Worm (Caenorhabditis elegans) whole organism, L4 larva: ENCODE measurements around the gene str-45.

Source experiments
- F10B5.3 ChIP-seq: sonication (generic microtip); optimal IDR thresholded peaks from 2 replicates; lab custom pipeline; 2016; ENCODE audit warnings: mild to moderate bottlenecking, missing genetic modification characterization, missing compliant biosample characterization
- F37D6.2 ChIP-seq: sonication (generic microtip); optimal IDR thresholded peaks from 2 replicates; lab custom pipeline; 2016; ENCODE audit warnings: mild to moderate bottlenecking, missing genetic modification characterization, missing compliant biosample characterization
- R02D3.7 ChIP-seq: fragments of 150-350 bp; sonication (generic microtip); optimal IDR thresholded peaks from 3 replicates; lab custom pipeline; 2014; ENCODE audit warnings: missing biosample characterization, missing genetic modification characterization
- Y5F2A.4 ChIP-seq: fragments of 200-800 bp; sonication (Bioruptor generic); optimal IDR thresholded peaks from 2 replicates; lab custom pipeline; 2018; ENCODE audit warnings: mild to moderate bottlenecking, missing genetic modification characterization, missing compliant biosample characterization
- Y75B8A.6 ChIP-seq: fragments of 200-800 bp; sonication (Bioruptor generic); IDR thresholded peaks from 2 replicates; pipeline ENCODE4 v1.3.6; 2022; ENCODE audit warnings: missing genetic modification reagents, missing genetic modification characterization, missing compliant biosample characterization
- ZK337.2 ChIP-seq: fragments of 200-800 bp; sonication (Bioruptor generic); IDR thresholded peaks from 2 replicates; pipeline ENCODE4 v1.3.6; 2022; ENCODE audit warnings: missing genetic modification reagents, missing genetic modification characterization, missing compliant biosample characterization
- aha-1 ChIP-seq: fragments of 150-350 bp; peaks from one replicate; lab custom pipeline; 2014; ENCODE audit warnings: missing biosample characterization, missing genetic modification characterization
- aly-2 ChIP-seq: sonication (generic microtip); optimal IDR thresholded peaks from 2 replicates; lab custom pipeline; 2018; ENCODE audit warnings: missing biosample characterization, missing genetic modification characterization
- ama-1 ChIP-seq: fragments of 150-350 bp; optimal IDR thresholded peaks from 2 replicates; lab custom pipeline; 2014; ENCODE audit warnings: inconsistent platforms, mixed read lengths
- ceh-44 ChIP-seq: fragments of 200-800 bp; sonication (Bioruptor generic); IDR thresholded peaks from 2 replicates; pipeline ENCODE4 v1.3.6; 2022; ENCODE audit warnings: missing genetic modification reagents, missing genetic modification characterization, missing compliant biosample characterization
- ceh-82 ChIP-seq: sonication (generic microtip); optimal IDR thresholded peaks from 2 replicates; lab custom pipeline; 2017; ENCODE audit warnings: missing biosample characterization, missing genetic modification characterization
- ces-1 ChIP-seq: fragments of 150-350 bp; sonication (generic microtip); optimal IDR thresholded peaks from 4 replicates; lab custom pipeline; 2014; ENCODE audit warnings: missing biosample characterization, missing genetic modification reagents, missing genetic modification characterization
- ctbp-1 ChIP-seq: fragments of 200-800 bp; sonication (Bioruptor generic); IDR thresholded peaks from 2 replicates; pipeline ENCODE4 v1.3.6; 2022; ENCODE audit warnings: missing genetic modification reagents, missing genetic modification characterization, missing compliant biosample characterization
- daf-12 ChIP-seq: fragments of 150-350 bp; optimal IDR thresholded peaks from 2 replicates; lab custom pipeline; 2014; ENCODE audit warnings: missing biosample characterization, missing genetic modification reagents, missing genetic modification characterization
- daf-8 ChIP-seq: fragments of 200-800 bp; sonication (Bioruptor generic); IDR thresholded peaks from 2 replicates; pipeline ENCODE4 v1.3.6; 2022; ENCODE audit warnings: missing genetic modification characterization, missing compliant biosample characterization
- dmd-6 ChIP-seq: fragments of 200-800 bp; sonication (Bioruptor generic); IDR thresholded peaks from 2 replicates; pipeline ENCODE4 v1.3.6; 2022; ENCODE audit warnings: missing genetic modification reagents, missing genetic modification characterization, missing compliant biosample characterization
- dmd-8 ChIP-seq: fragments of 200-800 bp; sonication (Bioruptor generic); IDR thresholded peaks from 2 replicates; pipeline ENCODE4 v1.3.6; 2022; ENCODE audit warnings: missing genetic modification characterization, missing compliant biosample characterization
- dpl-1 ChIP-seq: fragments of 150-350 bp; optimal IDR thresholded peaks from 2 replicates; lab custom pipeline; 2014; ENCODE audit warnings: missing biosample characterization, missing genetic modification reagents, missing genetic modification characterization
- egl-27 ChIP-seq: sonication (generic microtip); optimal IDR thresholded peaks from 3 replicates; lab custom pipeline; 2017; ENCODE audit warnings: missing biosample characterization, missing genetic modification reagents, missing genetic modification characterization
- egl-43 ChIP-seq: fragments of 200-800 bp; sonication (Bioruptor generic); IDR thresholded peaks from 2 replicates; pipeline ENCODE4 v1.3.6; 2022; ENCODE audit warnings: missing genetic modification reagents, missing genetic modification characterization, missing compliant biosample characterization
- fkh-10 ChIP-seq: fragments of 150-350 bp; optimal IDR thresholded peaks from 2 replicates; lab custom pipeline; 2014; ENCODE audit warnings: missing biosample characterization, missing genetic modification reagents, missing genetic modification characterization
- fos-1 ChIP-seq: fragments of 150-350 bp; optimal IDR thresholded peaks from 2 replicates; lab custom pipeline; 2014; ENCODE audit warnings: missing biosample characterization, missing genetic modification characterization
- gei-8 ChIP-seq: fragments of 200-800 bp; sonication (Bioruptor generic); optimal IDR thresholded peaks from 2 replicates; lab custom pipeline; 2018; ENCODE audit warnings: mild to moderate bottlenecking, missing genetic modification characterization, missing compliant biosample characterization
- hif-1 ChIP-seq, 2 experiments: sonication (generic microtip); optimal IDR thresholded peaks; 2 replicates each; lab custom pipeline; 2016 to 2017; ENCODE audit warnings: missing compliant biosample characterization in 2 of 2, missing genetic modification characterization in 2 of 2, missing genetic modification reagents in 2 of 2, missing genotype in 2 of 2, mild to moderate bottlenecking in 1 of 2
- jun-1 ChIP-seq: fragments of 150-350 bp; optimal IDR thresholded peaks from 2 replicates; lab custom pipeline; 2014; ENCODE audit warnings: missing biosample characterization, missing genetic modification reagents, missing genetic modification characterization
- lim-7 ChIP-seq: fragments of 200-800 bp; sonication (Bioruptor generic); IDR thresholded peaks from 2 replicates; pipeline ENCODE4 v1.3.6; 2022; ENCODE audit warnings: missing genetic modification characterization, missing compliant biosample characterization
- lin-15B ChIP-seq: fragments of 150-350 bp; sonication (generic microtip); optimal IDR thresholded peaks from 3 replicates; lab custom pipeline; 2014; ENCODE audit warnings: missing biosample characterization, missing genetic modification characterization
- lin-38 ChIP-seq: fragments of 200-800 bp; sonication (Bioruptor generic); IDR thresholded peaks from 2 replicates; pipeline ENCODE4 v1.3.6; 2022; ENCODE audit warnings: missing genetic modification reagents, missing genetic modification characterization, missing compliant biosample characterization
- lir-3 ChIP-seq: sonication (generic microtip); optimal IDR thresholded peaks from 2 replicates; lab custom pipeline; 2016; ENCODE audit warnings: mild to moderate bottlenecking, missing genetic modification characterization, missing compliant biosample characterization
- madf-9 ChIP-seq: fragments of 200-800 bp; sonication (Bioruptor generic); conservative IDR thresholded peaks from 2 replicates; pipeline ENCODE4 v1.3.6; 2022; ENCODE audit warnings: missing genetic modification reagents, missing genetic modification characterization, missing compliant biosample characterization
- mdt-29 ChIP-seq: fragments of 200-800 bp; sonication (Bioruptor generic); IDR thresholded peaks from 2 replicates; pipeline ENCODE4 v1.3.6; 2022; ENCODE audit warnings: missing genetic modification reagents, missing genetic modification characterization, missing compliant biosample characterization
- mep-1 ChIP-seq: fragments of 150-350 bp; sonication (generic microtip); optimal IDR thresholded peaks from 3 replicates; lab custom pipeline; 2014; ENCODE audit warnings: missing biosample characterization, missing genetic modification characterization
- nhr-11 ChIP-seq: fragments of 150-350 bp; optimal IDR thresholded peaks from 2 replicates; lab custom pipeline; 2014; ENCODE audit warnings: missing biosample characterization, missing genetic modification characterization
- nhr-237 ChIP-seq: sonication (generic microtip); optimal IDR thresholded peaks from 2 replicates; lab custom pipeline; 2017; ENCODE audit warnings: missing biosample characterization, missing genetic modification characterization
- nhr-25 ChIP-seq: sonication (generic microtip); optimal IDR thresholded peaks from 2 replicates; lab custom pipeline; 2017; ENCODE audit warnings: missing genetic modification characterization, mild to moderate bottlenecking, missing compliant biosample characterization, antibody characterized with exemption, moderate library complexity, borderline replicate concordance; ENCODE audit not compliant: insufficient read depth
- nhr-6 ChIP-seq: fragments of 150-350 bp; optimal IDR thresholded peaks from 2 replicates; lab custom pipeline; 2014; ENCODE audit warnings: missing biosample characterization, missing genetic modification characterization
- nhr-76 ChIP-seq: fragments of 150-350 bp; optimal IDR thresholded peaks from 2 replicates; lab custom pipeline; 2014; ENCODE audit warnings: missing biosample characterization, missing genetic modification characterization
- nhr-77 ChIP-seq: fragments of 150-350 bp; optimal IDR thresholded peaks from 2 replicates; lab custom pipeline; 2014; ENCODE audit warnings: missing biosample characterization, missing genetic modification characterization
- pha-4 ChIP-seq, 2 experiments: fragments of 150-350 bp in 1 of 2; fragments of 200-800 bp in 1 of 2; sonication (Bioruptor generic) in 1 of 2; IDR thresholded peaks in 1 of 2; optimal IDR thresholded peaks in 1 of 2; 2 replicates each; pipeline versions ENCODE4 v1.3.6 to Lab custom; 2014 to 2022; ENCODE audit warnings: missing genetic modification characterization in 2 of 2, missing genetic modification reagents in 2 of 2, missing biosample characterization in 1 of 2, missing compliant biosample characterization in 1 of 2
- pqm-1 ChIP-seq: sonication (generic microtip); optimal IDR thresholded peaks from 2 replicates; lab custom pipeline; 2017; ENCODE audit warnings: missing biosample characterization, missing genetic modification characterization
- snpc-1.2 ChIP-seq: fragments of 200-800 bp; sonication (Bioruptor generic); IDR thresholded peaks from 2 replicates; pipeline ENCODE4 v1.3.6; 2022; ENCODE audit warnings: missing genetic modification reagents, missing genetic modification characterization, missing compliant biosample characterization
- tag-97 ChIP-seq: fragments of 200-800 bp; sonication (Bioruptor generic); IDR thresholded peaks from 2 replicates; pipeline ENCODE4 v1.3.6; 2022; ENCODE audit warnings: missing genetic modification characterization, missing compliant biosample characterization
- tra-1 ChIP-seq: fragments of 200-800 bp; sonication (Bioruptor generic); IDR thresholded peaks from 2 replicates; pipeline ENCODE4 v1.3.6; 2022; ENCODE audit warnings: missing genetic modification reagents, missing genetic modification characterization, missing compliant biosample characterization
- unc-130 ChIP-seq: sonication (generic microtip); optimal IDR thresholded peaks from 2 replicates; lab custom pipeline; 2016; ENCODE audit warnings: missing genetic modification reagents, missing genetic modification characterization, missing compliant biosample characterization
- unc-62 ChIP-seq, 3 experiments: fragments of 150-350 bp in 1 of 3; sonication (generic microtip); optimal IDR thresholded peaks in 2 of 3; peaks in 1 of 3; 1 replicate in 1 of 3; 2 replicates in 2 of 3; lab custom pipeline; 2014 to 2017; ENCODE audit warnings: missing biosample characterization in 3 of 3, missing genetic modification characterization in 3 of 3, missing genetic modification reagents in 3 of 3, missing genotype in 1 of 3
- vab-7 ChIP-seq: fragments of 200-800 bp; sonication (Bioruptor generic); IDR thresholded peaks from 2 replicates; pipeline ENCODE4 v1.3.6; 2022; ENCODE audit warnings: missing genetic modification reagents, missing genetic modification characterization, missing compliant biosample characterization
- ztf-7 ChIP-seq: fragments of 150-350 bp; optimal IDR thresholded peaks from 2 replicates; lab custom pipeline; 2014; ENCODE audit warnings: missing biosample characterization, missing genetic modification characterization

The str-45 gene

ce11 chrV:15190903-15191302 lies 32.1 kb downstream of the str-45 start, which contains the start of gene Y75B12B.11 (continued):
- peak; percentile 39 to 66 for TF ChIP-seq hif-1 (tag; optimal IDR thresholded peaks at IDR 0.05; lab: Kevin White, UChicago)
- peak; percentile 7 for TF ChIP-seq pqm-1 (tag; lab: Kevin White, UChicago)
- TF ChIP-seq dmd-6 = peak; percentile 80
- TF ChIP-seq jun-1 = peak; percentile 57
- TF ChIP-seq egl-43 (GFP tag; lab: Robert Waterston, UW) = peak; percentile 99
- TF ChIP-seq lin-38 = peak; percentile 96

ce11 chrV:15191971-15192370 lies 33.2 kb downstream of the str-45 start:
- TF ChIP-seq unc-62 (GFP tag; optimal IDR thresholded peaks at IDR 0.05 in 1 of 2; lab: Kevin White, UChicago) (peak in 1 of 2 experiments; percentile 93), unc-62 (tag; optimal IDR thresholded peaks at IDR 0.05; lab: Kevin White, UChicago) (no peak), ceh-82 (tag; lab: Kevin White, UChicago) (no peak)

- TF ChIP-seq lin-15B (tag; lab: Kevin White, UChicago) = no peak
- peak; percentile 81 for TF ChIP-seq nhr-6
- no peak for TF ChIP-seq tra-1
- no peak for TF ChIP-seq dmd-8 (GFP tag; lab: Robert Waterston, UW)
- TF ChIP-seq tag-97 = no peak
- TF ChIP-seq daf-12 (tag; lab: Kevin White, UChicago) = no peak
- no peak for TF ChIP-seq nhr-11
- TF ChIP-seq snpc-1.2 = no peak
- TF ChIP-seq unc-130 (GFP tag; lab: Kevin White, UChicago) = no peak
- no peak for TF ChIP-seq lir-3
- TF ChIP-seq F10B5.3 = no peak
- no peak for TF ChIP-seq dpl-1 (GFP tag; lab: Kevin White, UChicago)
- TF ChIP-seq ces-1 = no peak
- TF ChIP-seq F37D6.2 = no peak
- TF ChIP-seq Y75B8A.6 (GFP tag; lab: Robert Waterston, UW) = no peak
- no peak for TF ChIP-seq nhr-237
- no peak for TF ChIP-seq ztf-7
- TF ChIP-seq ZK337.2 = no peak
- TF ChIP-seq mep-1 (tag; lab: Kevin White, UChicago) = peak; percentile 13
- TF ChIP-seq unc-62 (GFP tag; optimal IDR thresholded peaks at IDR 0.05 in 1 of 2; lab: Kevin White, UChicago) = peak in 1 of 2 experiments; percentile 13
- no peak for TF ChIP-seq unc-62 (tag; optimal IDR thresholded peaks at IDR 0.05; lab: Kevin White, UChicago)
- no peak for TF ChIP-seq Y5F2A.4 (GFP tag; lab: Kevin White, UChicago)
- TF ChIP-seq pha-4 (GFP tag; IDR thresholded peaks at IDR 0.05; lab: Robert Waterston, UW) = no peak
- peak; percentile 32 for TF ChIP-seq pha-4 (tag; optimal IDR thresholded peaks at IDR 0.05; lab: Kevin White, UChicago)
- no peak for TF ChIP-seq hif-1 (tag; optimal IDR thresholded peaks at IDR 0.05; lab: Kevin White, UChicago)
- TF ChIP-seq ctbp-1 = no peak
- no peak for TF ChIP-seq jun-1
- TF ChIP-seq nhr-25 (tag; lab: Kevin White, UChicago) = no peak
- TF ChIP-seq R02D3.7 = no peak
- TF ChIP-seq nhr-76 = no peak
- TF ChIP-seq gei-8 = no peak
- no peak for TF ChIP-seq ceh-44 (GFP tag; lab: Robert Waterston, UW)
- no peak for TF ChIP-seq egl-27 (tag; lab: Kevin White, UChicago)
- no peak for TF ChIP-seq fkh-10 (GFP tag; lab: Kevin White, UChicago)
- peak; percentile 31 for TF ChIP-seq nhr-77 (tag; lab: Kevin White, UChicago)
- no peak for TF ChIP-seq lim-7
- peak; percentile 84 for TF ChIP-seq pqm-1 (tag; lab: Kevin White, UChicago)
- TF ChIP-seq aly-2 (tag; lab: Kevin White, UChicago) = no peak
- TF ChIP-seq mdt-29 (GFP tag; lab: Robert Waterston, UW) = no peak
- no peak for TF ChIP-seq fos-1
- TF ChIP-seq vab-7 (GFP tag; lab: Robert Waterston, UW) = no peak
- no peak for TF ChIP-seq madf-9 (GFP tag; lab: Robert Waterston, UW)
- no peak for TF ChIP-seq ama-1 (lab: Kevin White, UChicago)
- no peak for TF ChIP-seq daf-8
- TF ChIP-seq aha-1 (tag; lab: Kevin White, UChicago) = no peak
Measured at ce11 chrV:15192377-15192776, 33.6 kb downstream of the str-45 start, which contains the start of gene plc-2. plc-2 (plus strand) TSS chrV:15192572.
